Worm (Caenorhabditis elegans) whole organism, late embryonic: ENCODE data around the gene C18G1.9.

ENCODE experiments used
- ama-1 ChIP-seq: fragments of 150-350 bp; optimal IDR thresholded peaks from 2 replicates; lab custom pipeline; 2014
- ceh-18 ChIP-seq: sonication (generic microtip); optimal IDR thresholded peaks from 2 replicates; lab custom pipeline; 2016; ENCODE audit warnings: missing genetic modification characterization, missing compliant biosample characterization
- lin-11 ChIP-seq: fragments of 200-800 bp; sonication (Bioruptor generic); optimal IDR thresholded peaks from 2 replicates; lab custom pipeline; 2018; ENCODE audit warnings: mild to moderate bottlenecking, missing genetic modification characterization, missing compliant biosample characterization
- sox-2 ChIP-seq: fragments of 200-800 bp; sonication (Bioruptor generic); IDR thresholded peaks from 2 replicates; pipeline ENCODE4 v1.3.6; 2022; ENCODE audit warnings: missing genetic modification reagents, missing genetic modification characterization, missing compliant biosample characterization
- zip-5 ChIP-seq: sonication (generic microtip); optimal IDR thresholded peaks from 2 replicates; lab custom pipeline; 2016; ENCODE audit warnings: missing genetic modification characterization, missing compliant biosample characterization

DNA sequence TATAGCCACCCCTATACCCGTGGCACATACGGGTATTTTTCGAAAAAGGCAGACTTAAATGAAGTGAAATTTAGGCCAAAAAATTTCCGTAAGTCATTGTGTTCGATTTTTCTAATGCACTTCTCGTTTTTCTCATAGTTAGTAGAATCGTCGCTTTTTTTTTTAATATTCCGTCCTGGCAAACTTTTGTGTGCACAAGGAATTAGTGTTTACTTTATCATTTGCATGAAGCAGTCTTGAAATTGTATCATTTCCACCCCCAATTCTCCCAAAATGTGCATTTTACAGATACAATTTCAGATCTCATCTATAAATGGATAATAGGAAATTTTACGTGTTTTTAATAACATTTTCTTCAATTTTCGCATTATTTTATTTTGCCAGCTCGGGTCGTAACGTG, 19.2 kb downstream of the C18G1.9 start, which contains the start of gene C18G1.6:
- TF ChIP-seq ceh-18 (no peak), zip-5 (tag; lab: Kevin White, UChicago) (no peak), sox-2 (GFP tag; lab: Robert Waterston, UW) (no peak), lin-11 (tag; lab: Kevin White, UChicago) (no peak), ama-1 (lab: Kevin White, UChicago) (no peak)
